Worm (Caenorhabditis elegans): ENCODE measurements around the gene dro-1.

dro-1 gene

ce11 chrIII:13377249-13377648 lies 34.8 kb downstream of the dro-1 start (continued):
- TF ChIP-seq F37B4.10 (GFP tag; IDR thresholded peaks at IDR 0.05) (no peak), ceh-79 (tag; optimal IDR thresholded peaks at IDR 0.05) (no peak), unc-130 (GFP tag; optimal IDR thresholded peaks at IDR 0.05) (no peak), tbp1 (GFP tag; optimal IDR thresholded peaks at IDR 0.05) (peak; percentile 6)

- TF ChIP-seq cebp-2 (GFP tag; IDR thresholded peaks at IDR 0.05), result 0 out of 2 replicates have a peak, but pooled peaks have one; percentile 29
- no peak for TF ChIP-seq dpl-1 (GFP tag; optimal IDR thresholded peaks at IDR 0.05)
- no peak for TF ChIP-seq let-607 (tag; optimal IDR thresholded peaks at IDR 0.05)
- no peak for TF ChIP-seq tlf-1 (GFP tag; optimal IDR thresholded peaks at IDR 0.05)
- no peak for TF ChIP-seq hlh-12 (tag; optimal IDR thresholded peaks at IDR 0.05)
Observed at ce11 chrIII:13378242-13378641, 35.8 kb downstream of the dro-1 start, which contains the start of gene T03F6.10. Gene T03F6.10, minus strand, starts transcription at chrIII:13378342.

- TF ChIP-seq F10E7.11 (tag; optimal IDR thresholded peaks at IDR 0.05) (no peak), T26A5.8 (tag; optimal IDR thresholded peaks at IDR 0.05) (no peak), madf-8 (GFP tag; conservative IDR thresholded peaks at IDR 0.05) (no peak), snpc-1.3 (tag; optimal IDR thresholded peaks at IDR 0.05; ENCODE audit: insufficient read depth) (no peak), hlh-12 (tag; optimal IDR thresholded peaks at IDR 0.05) (no peak), madf-6 (GFP tag; IDR thresholded peaks at IDR 0.05) (no peak), ets-4 (GFP tag; optimal IDR thresholded peaks at IDR 0.05) (no peak), ztf-6 (GFP tag; IDR thresholded peaks at IDR 0.05) (no peak), B0261.1 (tag; optimal IDR thresholded peaks at IDR 0.05) (no peak), Y53G8AR.9 (GFP tag; conservative IDR thresholded peaks at IDR 0.05) (no peak)
Observed at ce11 chrIII:13380196-13380595, 37.7 kb downstream of the dro-1 start, which contains the start of gene T03F6.6. Gene T03F6.6, minus strand, starts transcription at chrIII:13380296.

- TF ChIP-seq bed-2 (GFP tag; IDR thresholded peaks at IDR 0.05), result no peak
- no peak for TF ChIP-seq zfh-2 (GFP tag; conservative IDR thresholded peaks at IDR 0.05)
- TF ChIP-seq ZK185.1 (tag; optimal IDR thresholded peaks at IDR 0.05; ENCODE audit: poor library complexity, severe bottlenecking), result no peak
- TF ChIP-seq unc-62 (GFP tag; optimal IDR thresholded peaks at IDR 0.05), result no peak
- TF ChIP-seq Y56A3A.18 (GFP tag; IDR thresholded peaks at IDR 0.05), result no peak
- TF ChIP-seq F52B5.7 (tag; optimal IDR thresholded peaks at IDR 0.05), result no peak
- no peak for TF ChIP-seq snpc-3.4 (tag; optimal IDR thresholded peaks at IDR 0.05)
- no peak for TF ChIP-seq snpc-1.1 (tag; optimal IDR thresholded peaks at IDR 0.05; ENCODE audit: insufficient read depth)
- no peak for TF ChIP-seq nfya-2 (GFP tag; IDR thresholded peaks at IDR 0.05)
- TF ChIP-seq nhr-90 (tag; optimal IDR thresholded peaks at IDR 0.05), result no peak
- TF ChIP-seq ztf-3 (GFP tag; optimal IDR thresholded peaks at IDR 0.05), result no peak
- no peak for TF ChIP-seq lir-1 (GFP tag; conservative IDR thresholded peaks at IDR 0.05)
- TF ChIP-seq snpc-1.3 (tag; optimal IDR thresholded peaks at IDR 0.05; ENCODE audit: insufficient read depth), result no peak
- no peak for TF ChIP-seq dox-1 (GFP tag; IDR thresholded peaks at IDR 0.05)
- TF ChIP-seq snpc-4 (GFP tag; optimal IDR thresholded peaks at IDR 0.05), result no peak
- no peak for TF ChIP-seq snpc-4 (tag; optimal IDR thresholded peaks at IDR 0.05)
- no peak for TF ChIP-seq ets-4 (GFP tag; optimal IDR thresholded peaks at IDR 0.05)
- no peak for TF ChIP-seq ztf-22 (GFP tag; optimal IDR thresholded peaks at IDR 0.05)
- TF ChIP-seq pha-4 (tag; optimal IDR thresholded peaks at IDR 0.05), result no peak
Observed at ce11 chrIII:13380881-13381280, 38.4 kb downstream of the dro-1 start.
